Fruit fly (Drosophila melanogaster): ENCODE data around the gene CG4576.
A peak's percentile ranks its signal among the peaks of the same experiment; 100 is the strongest.

CG4576 gene

dm6 chr3R:15807306-15807705 is 18.2 kb upstream of the CG4576 start:
- no peak for TF ChIP-seq pan (optimal IDR thresholded peaks at IDR 0.05)
- no peak for TF ChIP-seq usp (GFP tag; optimal IDR thresholded peaks at IDR 0.05)
- no peak for TF ChIP-seq psq (optimal IDR thresholded peaks at IDR 0.05)
- no peak for TF ChIP-seq Dll (optimal IDR thresholded peaks at IDR 0.05)
- TF ChIP-seq CG8478 (optimal IDR thresholded peaks at IDR 0.05) = no peak

- no peak for TF ChIP-seq CG8478 (optimal IDR thresholded peaks at IDR 0.05)
- TF ChIP-seq psq (optimal IDR thresholded peaks at IDR 0.05) = no peak
- TF ChIP-seq usp (GFP tag; optimal IDR thresholded peaks at IDR 0.05) = no peak
- TF ChIP-seq pan (optimal IDR thresholded peaks at IDR 0.05) = no peak
- TF ChIP-seq EcR (GFP tag; optimal IDR thresholded peaks at IDR 0.05) = no peak
- TF ChIP-seq Dll (optimal IDR thresholded peaks at IDR 0.05) = no peak
These were observed 17.6 kb upstream of the CG4576 start for dm6 chr3R:15807877-15808381.

dm6 chr3R:15810369-15810768 is 15.2 kb upstream of the CG4576 start:
- TF ChIP-seq usp (GFP tag; optimal IDR thresholded peaks at IDR 0.05) (no peak), Dll (optimal IDR thresholded peaks at IDR 0.05) (no peak), EcR (GFP tag; optimal IDR thresholded peaks at IDR 0.05) (no peak), CG8478 (optimal IDR thresholded peaks at IDR 0.05) (no peak), pan (optimal IDR thresholded peaks at IDR 0.05) (no peak), psq (optimal IDR thresholded peaks at IDR 0.05) (no peak)

- TF ChIP-seq EcR (GFP tag; optimal IDR thresholded peaks at IDR 0.05) (no peak), psq (optimal IDR thresholded peaks at IDR 0.05) (no peak), usp (GFP tag; optimal IDR thresholded peaks at IDR 0.05) (no peak), pan (optimal IDR thresholded peaks at IDR 0.05) (no peak), CG8478 (optimal IDR thresholded peaks at IDR 0.05) (no peak), Dll (optimal IDR thresholded peaks at IDR 0.05) (no peak)
These were observed 11.4 kb upstream of the CG4576 start for dm6 chr3R:15814150-15814549.

dm6 chr3R:15816276-15816675 is 9.3 kb upstream of the CG4576 start:
- no peak for TF ChIP-seq EcR (GFP tag; optimal IDR thresholded peaks at IDR 0.05)
- no peak for TF ChIP-seq psq (optimal IDR thresholded peaks at IDR 0.05)
- no peak for TF ChIP-seq Dll (optimal IDR thresholded peaks at IDR 0.05)
- no peak for TF ChIP-seq CG8478 (optimal IDR thresholded peaks at IDR 0.05)
- no peak for TF ChIP-seq usp (GFP tag; optimal IDR thresholded peaks at IDR 0.05)
- peak; percentile 13 for TF ChIP-seq pan (optimal IDR thresholded peaks at IDR 0.05)

dm6 chr3R:15827559-15827958 is 2.0 kb downstream of the CG4576 start:
- no peak for TF ChIP-seq pan (optimal IDR thresholded peaks at IDR 0.05)
- TF ChIP-seq EcR (GFP tag; optimal IDR thresholded peaks at IDR 0.05) = peak in 1 of 2 experiments; percentile 52

- no peak for TF ChIP-seq EcR (GFP tag; optimal IDR thresholded peaks at IDR 0.05)
- TF ChIP-seq usp (GFP tag; optimal IDR thresholded peaks at IDR 0.05) = no peak
- no peak for TF ChIP-seq Dll (optimal IDR thresholded peaks at IDR 0.05)
- TF ChIP-seq pan (optimal IDR thresholded peaks at IDR 0.05) = no peak
- no peak for TF ChIP-seq psq (optimal IDR thresholded peaks at IDR 0.05)
- TF ChIP-seq CG8478 (optimal IDR thresholded peaks at IDR 0.05) = no peak
These were observed 7.0 kb downstream of the CG4576 start, which contains the start of gene rec for dm6 chr3R:15832525-15832924. Gene rec (minus strand): TSS chr3R:15832632.

dm6 chr3R:15833332-15833731 is 7.8 kb downstream of the CG4576 start, which contains the start of gene CG43318:
Gene CG43318 (minus strand): TSS chr3R:15833432.
- TF ChIP-seq CG8478 (optimal IDR thresholded peaks at IDR 0.05) (no peak), usp (GFP tag; optimal IDR thresholded peaks at IDR 0.05) (no peak), pan (optimal IDR thresholded peaks at IDR 0.05) (no peak), EcR (GFP tag; optimal IDR thresholded peaks at IDR 0.05) (no peak), Dll (optimal IDR thresholded peaks at IDR 0.05) (no peak), psq (optimal IDR thresholded peaks at IDR 0.05) (no peak)

dm6 chr3R:15834375-15835031 is 9.0 kb downstream of the CG4576 start, which contains the start of the genes CG43317 and Arpc3A:
Gene CG43317 (minus strand): TSS chr3R:15834425.
Gene Arpc3A (plus strand): TSS chr3R:15834648.
- no peak for TF ChIP-seq EcR (GFP tag; optimal IDR thresholded peaks at IDR 0.05)
- TF ChIP-seq psq (optimal IDR thresholded peaks at IDR 0.05) = no peak
- TF ChIP-seq usp (GFP tag; optimal IDR thresholded peaks at IDR 0.05) = no peak

- TF ChIP-seq CG8478 (optimal IDR thresholded peaks at IDR 0.05) = no peak
- TF ChIP-seq EcR (GFP tag; optimal IDR thresholded peaks at IDR 0.05) = no peak
- TF ChIP-seq psq (optimal IDR thresholded peaks at IDR 0.05) = no peak
- TF ChIP-seq pan (optimal IDR thresholded peaks at IDR 0.05) = no peak
- TF ChIP-seq Dll (optimal IDR thresholded peaks at IDR 0.05) = no peak
- TF ChIP-seq usp (GFP tag; optimal IDR thresholded peaks at IDR 0.05) = no peak
These were observed 11.6 kb downstream of the CG4576 start, which contains the start of the genes ND-23 and spn-E for dm6 chr3R:15836864-15837824. Gene ND-23 (minus strand): TSS chr3R:15837117. Gene spn-E (plus strand): TSS chr3R:15837419.

- no peak for TF ChIP-seq psq (optimal IDR thresholded peaks at IDR 0.05)
- no peak for TF ChIP-seq usp (GFP tag; optimal IDR thresholded peaks at IDR 0.05)
- no peak for TF ChIP-seq pan (optimal IDR thresholded peaks at IDR 0.05)
- TF ChIP-seq EcR (GFP tag; optimal IDR thresholded peaks at IDR 0.05) = no peak
- no peak for TF ChIP-seq CG8478 (optimal IDR thresholded peaks at IDR 0.05)
- TF ChIP-seq Dll (optimal IDR thresholded peaks at IDR 0.05) = no peak
These were observed 13.7 kb downstream of the CG4576 start, which contains the start of gene Pbp45 for dm6 chr3R:15839294-15839693. Gene Pbp45 (minus strand): TSS chr3R:15839515.

dm6 chr3R:15846234-15846633 is 20.7 kb downstream of the CG4576 start, which contains the start of gene CG4546:
Gene CG4546 (plus strand): TSS chr3R:15846534.
- TF ChIP-seq pan (optimal IDR thresholded peaks at IDR 0.05) = no peak
- TF ChIP-seq psq (optimal IDR thresholded peaks at IDR 0.05) = no peak
- no peak for TF ChIP-seq CG8478 (optimal IDR thresholded peaks at IDR 0.05)
- TF ChIP-seq usp (GFP tag; optimal IDR thresholded peaks at IDR 0.05) = no peak
- TF ChIP-seq EcR (GFP tag; optimal IDR thresholded peaks at IDR 0.05) = no peak
- no peak for TF ChIP-seq Dll (optimal IDR thresholded peaks at IDR 0.05)
